Worm (Caenorhabditis elegans) whole organism, midembryonic: ENCODE results near the gene F41H10.3.

Source experiments
- med-1 ChIP-seq: sonication (generic microtip); optimal IDR thresholded peaks from 2 replicates; lab custom pipeline; 2017; ENCODE audit warnings: missing genetic modification characterization, mild to moderate bottlenecking, missing compliant biosample characterization, antibody characterized with exemption, missing genetic modification reagents; ENCODE audit not compliant: insufficient read depth
- tab-1 ChIP-seq: fragments of 200-800 bp; sonication (Bioruptor generic); IDR thresholded peaks from 2 replicates; pipeline ENCODE4 v1.3.6; 2022; ENCODE audit warnings: missing genetic modification characterization, missing compliant biosample characterization

DNA sequence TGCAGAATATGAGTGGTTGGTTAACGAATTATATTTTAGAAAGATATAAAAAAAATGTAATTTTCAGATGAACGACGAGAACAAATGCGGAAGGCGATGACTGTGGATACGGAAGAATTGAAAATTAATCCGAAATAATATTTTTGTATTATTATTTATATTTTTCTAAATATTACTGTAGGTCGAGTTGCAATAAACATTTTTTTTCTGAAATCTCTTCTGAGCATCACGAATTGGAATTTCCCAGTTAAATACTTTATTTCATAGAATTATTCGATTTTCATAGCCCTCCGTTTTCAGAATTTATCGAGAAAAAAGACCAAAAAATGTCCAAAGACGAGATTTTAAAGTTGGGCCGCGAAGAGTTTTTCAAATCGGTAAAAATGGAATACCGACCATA, 27.9 kb downstream of the F41H10.3 start, which contains the start of gene ZK616.2:
- TF ChIP-seq med-1 (no peak), tab-1 (GFP tag; lab: Robert Waterston, UW) (no peak)
